Worm (Caenorhabditis elegans): ENCODE data around the gene csn-3.
A peak's percentile ranks its signal among the peaks of the same experiment; 100 is the strongest.

Gene csn-3

DNA sequence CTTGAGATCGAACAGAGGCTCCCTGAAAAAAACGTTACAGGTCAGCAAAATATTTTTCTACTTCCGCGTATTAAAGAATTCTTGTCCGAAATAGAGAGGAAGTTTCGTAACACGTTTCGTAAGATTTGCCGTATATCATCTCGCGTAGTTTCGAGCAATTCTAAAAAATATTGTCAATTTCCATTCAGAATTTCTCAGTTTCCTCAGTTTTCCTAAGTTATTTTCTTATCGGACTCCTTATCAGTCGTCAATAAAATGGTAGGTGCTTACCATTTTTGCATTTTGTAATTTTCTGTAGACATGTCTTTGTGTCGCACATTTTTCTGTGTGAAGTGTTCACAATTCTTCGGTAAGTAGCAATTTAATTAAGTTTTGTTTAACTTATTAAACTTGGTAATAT, 34.7 kb upstream of the csn-3 start, which contains the start of gene Y38C1AA.19:
TSS of gene Y38C1AA.19 (plus strand) at position 301 of the 400 bp plus-strand sequence.
- no peak for TF ChIP-seq nhr-19 (GFP tag; conservative IDR thresholded peaks at IDR 0.05)
- TF ChIP-seq nhr-11 (tag; optimal IDR thresholded peaks at IDR 0.05), result no peak
- TF ChIP-seq C34B4.2 (tag; optimal IDR thresholded peaks at IDR 0.05), result no peak
- TF ChIP-seq ztf-11 (tag; optimal IDR thresholded peaks at IDR 0.05), result no peak
- no peak for TF ChIP-seq nhr-20 (tag; optimal IDR thresholded peaks at IDR 0.05)
- TF ChIP-seq egl-27 (tag; optimal IDR thresholded peaks at IDR 0.05), result no peak
- no peak for TF ChIP-seq snu-23 (GFP tag; optimal IDR thresholded peaks at IDR 0.05)
- no peak for TF ChIP-seq fkh-8 (tag; optimal IDR thresholded peaks at IDR 0.05)
- no peak for TF ChIP-seq sptf-1 (tag; optimal IDR thresholded peaks at IDR 0.05)
- TF ChIP-seq fos-1 (tag; optimal IDR thresholded peaks at IDR 0.05), result no peak
- TF ChIP-seq lin-14 (GFP tag; optimal IDR thresholded peaks at IDR 0.05), result no peak
- no peak for TF ChIP-seq nhr-77 (tag; optimal IDR thresholded peaks at IDR 0.05)
- no peak for TF ChIP-seq pqm-1 (tag; optimal IDR thresholded peaks at IDR 0.05)
- no peak for TF ChIP-seq mef-2 (tag; optimal IDR thresholded peaks at IDR 0.05)
- TF ChIP-seq ceh-8 (GFP tag; optimal IDR thresholded peaks at IDR 0.05), result no peak
- no peak for TF ChIP-seq hpl-2 (GFP tag; optimal IDR thresholded peaks at IDR 0.05)

- TF ChIP-seq C16A3.4 (tag; optimal IDR thresholded peaks at IDR 0.05) (no peak), tbx-2 (tag; optimal IDR thresholded peaks at IDR 0.05) (no peak), unc-62 (GFP tag; optimal IDR thresholded peaks at IDR 0.05) (no peak), lin-15B (tag; optimal IDR thresholded peaks at IDR 0.05) (no peak)
These were observed 32.0 kb upstream of the csn-3 start, which contains the start of gene Y38C1AA.6 for ce11 chrIV:162530-162929. TSS of gene Y38C1AA.6 (plus strand) at chrIV:162830.

DNA sequence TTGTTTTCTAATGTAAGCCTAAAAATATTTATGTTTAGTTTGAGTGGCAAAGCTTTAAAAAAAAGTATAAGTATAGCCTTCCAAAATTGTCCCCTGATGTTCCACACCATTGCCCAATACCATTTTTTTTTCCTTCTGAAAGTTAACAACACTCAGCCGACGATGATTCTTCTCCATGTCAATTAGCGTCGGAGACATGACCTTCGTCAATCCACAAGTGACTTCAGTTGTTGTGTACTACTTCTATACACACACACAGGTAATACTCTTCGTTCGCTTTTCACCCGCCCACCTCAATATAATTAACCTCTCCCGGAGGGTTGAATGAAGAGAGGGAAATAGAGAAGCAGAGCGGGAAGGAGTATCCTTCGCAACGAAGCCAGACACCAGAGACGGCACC, 29.8 kb upstream of the csn-3 start, which contains the start of gene cutl-24:
TSS of gene cutl-24 (plus strand) at position 301 of the 400 bp plus-strand sequence.
- no peak for TF ChIP-seq C16A3.4 (tag; optimal IDR thresholded peaks at IDR 0.05)
- peak; percentile 61 for TF ChIP-seq nhr-85 (tag)
- peak; percentile 18 for TF ChIP-seq blmp-1 (tag; optimal IDR thresholded peaks at IDR 0.05)

- TF ChIP-seq hlh-4 (tag; optimal IDR thresholded peaks at IDR 0.05) (no peak), zip-4 (GFP tag; optimal IDR thresholded peaks at IDR 0.05) (no peak), ces-1 (GFP tag; optimal IDR thresholded peaks at IDR 0.05) (no peak), elt-2 (tag; optimal IDR thresholded peaks at IDR 0.05) (no peak), nhr-84 (tag; optimal IDR thresholded peaks at IDR 0.05) (no peak), snu-23 (GFP tag; optimal IDR thresholded peaks at IDR 0.05) (peak; percentile 33), blmp-1 (tag; optimal IDR thresholded peaks at IDR 0.05) (peak; percentile 89), lin-14 (GFP tag; optimal IDR thresholded peaks at IDR 0.05) (peak; percentile 74), nhr-20 (tag; optimal IDR thresholded peaks at IDR 0.05) (peak; percentile 12), F16B12.6 (tag; optimal IDR thresholded peaks at IDR 0.05) (no peak), ama-1 (optimal IDR thresholded peaks at IDR 0.05) (no peak), dpl-1 (GFP tag; optimal IDR thresholded peaks at IDR 0.05) (peak in 1 of 3 experiments; percentile 38), ceh-88 (GFP tag; IDR thresholded peaks at IDR 0.05) (no peak), ceh-90 (tag; optimal IDR thresholded peaks at IDR 0.05) (no peak), nhr-11 (tag; optimal IDR thresholded peaks at IDR 0.05) (no peak), egl-27 (tag; optimal IDR thresholded peaks at IDR 0.05) (no peak), lin-35 (GFP tag; optimal IDR thresholded peaks at IDR 0.05) (peak in 1 of 2 experiments; percentile 40), mep-1 (tag; optimal IDR thresholded peaks at IDR 0.05) (peak; percentile 31), nhr-76 (tag; optimal IDR thresholded peaks at IDR 0.05) (no peak), ceh-82 (tag; optimal IDR thresholded peaks at IDR 0.05) (peak in 1 of 3 experiments; percentile 10)
These were observed 23.5 kb upstream of the csn-3 start for ce11 chrIV:171036-171435.

DNA sequence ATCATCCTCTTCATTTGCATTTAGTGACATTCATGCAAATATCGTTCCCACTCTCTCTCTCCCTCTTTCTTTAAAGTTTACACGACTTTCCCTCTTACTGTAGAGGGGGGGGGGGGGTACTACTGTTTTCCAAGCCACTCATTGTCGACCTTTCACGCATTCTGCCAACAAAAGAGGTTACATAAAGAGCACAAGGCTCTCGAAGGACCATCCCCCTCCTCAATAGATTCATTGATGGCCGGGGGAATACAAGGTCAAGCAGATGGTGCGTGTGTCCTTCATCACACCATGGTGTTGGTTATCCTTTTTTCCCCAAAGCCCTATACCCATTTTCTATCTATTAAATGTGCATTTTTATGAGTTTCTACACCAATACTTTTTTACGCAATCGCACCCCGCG, 21.6 kb upstream of the csn-3 start:
- no peak for TF ChIP-seq jun-1 (tag; optimal IDR thresholded peaks at IDR 0.05)
- no peak for TF ChIP-seq F16B12.6 (tag; optimal IDR thresholded peaks at IDR 0.05)
- TF ChIP-seq zag-1 (tag; optimal IDR thresholded peaks at IDR 0.05), result no peak
- no peak for TF ChIP-seq hpl-2 (GFP tag; optimal IDR thresholded peaks at IDR 0.05)
- no peak for TF ChIP-seq elt-2 (tag; optimal IDR thresholded peaks at IDR 0.05)
- TF ChIP-seq irx-1 (tag; optimal IDR thresholded peaks at IDR 0.05), result no peak
- no peak for TF ChIP-seq aly-2 (tag; optimal IDR thresholded peaks at IDR 0.05)
- TF ChIP-seq xbp-1 (tag; optimal IDR thresholded peaks at IDR 0.05), result no peak
- TF ChIP-seq pag-3 (tag; optimal IDR thresholded peaks at IDR 0.05; ENCODE audit: borderline replicate concordance, insufficient read depth), result no peak
- TF ChIP-seq unc-86 (tag; optimal IDR thresholded peaks at IDR 0.05), result no peak
- no peak for TF ChIP-seq C16A3.4 (tag; optimal IDR thresholded peaks at IDR 0.05)
- no peak for TF ChIP-seq zip-4 (GFP tag; optimal IDR thresholded peaks at IDR 0.05)
